Worm (Caenorhabditis elegans) whole organism, young adult: ENCODE results near the gene C52E2.2.

ENCODE experiments used
- C06A6.2 ChIP-seq: fragments of 200-800 bp; sonication (Bioruptor generic); conservative IDR thresholded peaks from 2 replicates; pipeline ENCODE4 v1.3.6; 2022; ENCODE audit warnings: missing genetic modification characterization, missing compliant biosample characterization
- F55B11.4 ChIP-seq: sonication (generic microtip); optimal IDR thresholded peaks from 2 replicates; lab custom pipeline; 2016; ENCODE audit warnings: missing compliant biosample characterization, missing genetic modification characterization, borderline replicate concordance; ENCODE audit not compliant: insufficient read depth
- K11D2.4 ChIP-seq: fragments of 200-800 bp; sonication (Bioruptor generic); IDR thresholded peaks from 2 replicates; pipeline ENCODE4 v1.3.6; 2022; ENCODE audit warnings: missing genetic modification reagents, missing genetic modification characterization, missing compliant biosample characterization
- Y79H2A.3 ChIP-seq: fragments of 200-800 bp; sonication (Bioruptor generic); conservative IDR thresholded peaks from 2 replicates; pipeline ENCODE4 v1.3.6; 2022; ENCODE audit warnings: missing genetic modification reagents, missing genetic modification characterization, missing compliant biosample characterization
- akir-1 ChIP-seq: fragments of 200-800 bp; sonication (Bioruptor generic); optimal IDR thresholded peaks from 2 replicates; lab custom pipeline; 2018; ENCODE audit warnings: mild to moderate bottlenecking, missing genetic modification characterization, moderate library complexity, missing compliant biosample characterization
- aptf-2 ChIP-seq: fragments of 200-800 bp; sonication (Bioruptor generic); conservative IDR thresholded peaks from 2 replicates; pipeline ENCODE4 v1.3.6; 2022; ENCODE audit warnings: missing genetic modification reagents, missing genetic modification characterization, missing compliant biosample characterization
- attf-5 ChIP-seq: fragments of 200-800 bp; sonication (Bioruptor generic); optimal IDR thresholded peaks from 2 replicates; lab custom pipeline; 2018; ENCODE audit warnings: mild to moderate bottlenecking, missing genetic modification characterization, missing compliant biosample characterization
- attf-6 ChIP-seq: fragments of 200-800 bp; sonication (Bioruptor generic); IDR thresholded peaks from 2 replicates; pipeline ENCODE4 v1.3.6; 2022; ENCODE audit warnings: missing genetic modification reagents, missing genetic modification characterization, missing compliant biosample characterization
- cebp-2 ChIP-seq: fragments of 200-800 bp; sonication (Bioruptor generic); IDR thresholded peaks from 2 replicates; pipeline ENCODE4 v1.3.6; 2022; ENCODE audit warnings: missing genetic modification characterization, missing compliant biosample characterization
- ceh-58 ChIP-seq: fragments of 200-800 bp; sonication (Bioruptor generic); IDR thresholded peaks from 2 replicates; pipeline ENCODE4 v1.3.6; 2022; ENCODE audit warnings: missing genetic modification characterization, missing compliant biosample characterization
- die-1 ChIP-seq: sonication (generic microtip); optimal IDR thresholded peaks from 2 replicates; lab custom pipeline; 2016; ENCODE audit warnings: missing genotype, mild to moderate bottlenecking, missing genetic modification characterization, missing compliant biosample characterization
- egl-18 ChIP-seq: fragments of 200-800 bp; sonication (Bioruptor generic); IDR thresholded peaks from 2 replicates; pipeline ENCODE4 v1.3.6; 2022; ENCODE audit warnings: missing genetic modification reagents, missing genetic modification characterization, missing compliant biosample characterization
- egrh-3 ChIP-seq: fragments of 200-800 bp; sonication (Bioruptor generic); IDR thresholded peaks from 2 replicates; pipeline ENCODE4 v1.3.6; 2022; ENCODE audit warnings: missing genetic modification reagents, missing genetic modification characterization, missing compliant biosample characterization
- ekl-4 ChIP-seq: fragments of 200-800 bp; sonication (Bioruptor generic); IDR thresholded peaks from 2 replicates; pipeline ENCODE4 v1.3.6; 2022; ENCODE audit warnings: missing genetic modification reagents, missing genetic modification characterization, missing compliant biosample characterization
- gei-17 ChIP-seq: fragments of 200-800 bp; sonication (Bioruptor generic); optimal IDR thresholded peaks from 2 replicates; lab custom pipeline; 2018; ENCODE audit warnings: mild to moderate bottlenecking, missing genetic modification characterization, missing compliant biosample characterization
- madf-6 ChIP-seq: fragments of 200-800 bp; sonication (Bioruptor generic); IDR thresholded peaks from 2 replicates; pipeline ENCODE4 v1.3.6; 2022; ENCODE audit warnings: missing genetic modification reagents, missing genetic modification characterization, missing compliant biosample characterization
- mcd-1 ChIP-seq: fragments of 200-800 bp; sonication (Bioruptor generic); IDR thresholded peaks from 2 replicates; pipeline ENCODE4 v1.3.6; 2022; ENCODE audit warnings: missing genetic modification reagents, missing genetic modification characterization, missing compliant biosample characterization
- mxl-1 ChIP-seq: sonication (generic microtip); optimal IDR thresholded peaks from 2 replicates; lab custom pipeline; 2016; ENCODE audit warnings: missing genetic modification characterization, missing compliant biosample characterization
- nfya-2 ChIP-seq: fragments of 200-800 bp; sonication (Bioruptor generic); IDR thresholded peaks from 2 replicates; pipeline ENCODE4 v1.3.6; 2022; ENCODE audit warnings: missing genetic modification reagents, missing genetic modification characterization, missing compliant biosample characterization
- nhr-27 ChIP-seq: fragments of 200-800 bp; sonication (Bioruptor generic); optimal IDR thresholded peaks from 2 replicates; lab custom pipeline; 2018; ENCODE audit warnings: mild to moderate bottlenecking, missing genetic modification characterization, moderate library complexity, missing compliant biosample characterization
- nhr-80 ChIP-seq: sonication (generic microtip); optimal IDR thresholded peaks from 2 replicates; lab custom pipeline; 2016; ENCODE audit warnings: missing genetic modification characterization, missing compliant biosample characterization
- pbrm-1 ChIP-seq: fragments of 200-800 bp; sonication (Bioruptor generic); IDR thresholded peaks from 2 replicates; pipeline ENCODE4 v1.3.6; 2022; ENCODE audit warnings: missing genetic modification reagents, missing genetic modification characterization, missing compliant biosample characterization
- rpc-1 ChIP-seq, 2 experiments: fragments of 150-350 bp in 1 of 2; sonication (generic microtip) in 1 of 2; optimal IDR thresholded peaks; 2 replicates each; lab custom pipeline; 2014 to 2018; ENCODE audit warnings: missing biosample characterization in 1 of 2, missing genetic modification characterization in 1 of 2, missing genetic modification reagents in 1 of 2, missing genotype in 1 of 2
- sdz-38 ChIP-seq: sonication (generic microtip); optimal IDR thresholded peaks from 2 replicates; lab custom pipeline; 2016; ENCODE audit warnings: missing genotype, missing genetic modification characterization, missing compliant biosample characterization
- somi-1 ChIP-seq: fragments of 200-800 bp; sonication (Bioruptor generic); optimal IDR thresholded peaks from 2 replicates; lab custom pipeline; 2018; ENCODE audit warnings: mild to moderate bottlenecking, missing genetic modification characterization, missing compliant biosample characterization
- tbx-9 ChIP-seq: sonication (generic microtip); optimal IDR thresholded peaks from 2 replicates; lab custom pipeline; 2016; ENCODE audit warnings: borderline replicate concordance, missing genetic modification characterization, inconsistent platforms, missing compliant biosample characterization
- unc-130 ChIP-seq: sonication (generic microtip); optimal IDR thresholded peaks from 2 replicates; lab custom pipeline; 2016; ENCODE audit warnings: missing genetic modification reagents, missing genetic modification characterization, missing compliant biosample characterization
- unc-62 ChIP-seq: fragments of 150-350 bp; optimal IDR thresholded peaks from 2 replicates; lab custom pipeline; 2014; ENCODE audit warnings: missing biosample characterization, missing genetic modification reagents, missing genetic modification characterization
- zfh-2 ChIP-seq: fragments of 200-800 bp; sonication (Bioruptor generic); conservative IDR thresholded peaks from 2 replicates; pipeline ENCODE4 v1.3.6; 2022; ENCODE audit warnings: missing genetic modification reagents, missing genetic modification characterization, missing compliant biosample characterization
- ztf-28 ChIP-seq: fragments of 200-800 bp; sonication (Bioruptor generic); IDR thresholded peaks from 2 replicates; pipeline ENCODE4 v1.3.6; 2022; ENCODE audit warnings: missing genetic modification reagents, missing genetic modification characterization, missing compliant biosample characterization

The C52E2.2 gene

ce11 chrII:1897936-1898335 is 45.3 kb downstream of the C52E2.2 start, which contains the start of gene C46F9.6:
Gene C46F9.6 (plus strand): TSS chrII:1898236.
- TF ChIP-seq C06A6.2 (GFP tag; lab: Robert Waterston, UW) (no peak), rpc-1 (optimal IDR thresholded peaks at IDR 0.05; lab: Kevin White, UChicago) (no peak), rpc-1 (tag; optimal IDR thresholded peaks at IDR 0.05; lab: Kevin White, UChicago) (no peak), egrh-3 (GFP tag; lab: Robert Waterston, UW) (no peak), nhr-27 (tag; lab: Kevin White, UChicago) (no peak), F55B11.4 (no peak), pbrm-1 (GFP tag; lab: Robert Waterston, UW) (no peak), tbx-9 (tag; lab: Kevin White, UChicago) (no peak)

ce11 chrII:1899934-1900333 is 47.3 kb downstream of the C52E2.2 start, which contains the start of gene math-24:
Gene math-24 (plus strand): TSS chrII:1900234.
- TF ChIP-seq nhr-80 (tag; lab: Kevin White, UChicago) (no peak), gei-17 (no peak), cebp-2 (GFP tag; lab: Robert Waterston, UW) (no peak), ztf-28 (no peak), attf-5 (GFP tag; lab: Kevin White, UChicago) (no peak), die-1 (tag; lab: Kevin White, UChicago) (no peak), mxl-1 (tag; lab: Kevin White, UChicago) (no peak), unc-130 (GFP tag; lab: Kevin White, UChicago) (no peak), aptf-2 (GFP tag; lab: Robert Waterston, UW) (no peak), sdz-38 (tag; lab: Kevin White, UChicago) (no peak), akir-1 (GFP tag; lab: Kevin White, UChicago) (no peak), unc-62 (GFP tag; lab: Kevin White, UChicago) (no peak), K11D2.4 (GFP tag; lab: Robert Waterston, UW) (no peak), madf-6 (no peak), Y79H2A.3 (no peak), ekl-4 (GFP tag; lab: Robert Waterston, UW) (no peak), mcd-1 (GFP tag; lab: Robert Waterston, UW) (no peak)

ce11 chrII:1901981-1902380 is 49.4 kb downstream of the C52E2.2 start, which contains the start of gene math-23:
Gene math-23 (plus strand): TSS chrII:1902281.
- TF ChIP-seq ceh-58 (GFP tag; lab: Robert Waterston, UW): no peak
- no peak for TF ChIP-seq attf-5 (GFP tag; lab: Kevin White, UChicago)
- no peak for TF ChIP-seq zfh-2 (GFP tag; lab: Robert Waterston, UW)
- TF ChIP-seq egl-18 (GFP tag; lab: Robert Waterston, UW): no peak
- TF ChIP-seq ztf-28: no peak
- no peak for TF ChIP-seq nfya-2 (GFP tag; lab: Robert Waterston, UW)
- no peak for TF ChIP-seq rpc-1 (optimal IDR thresholded peaks at IDR 0.05; lab: Kevin White, UChicago)
- no peak for TF ChIP-seq rpc-1 (tag; optimal IDR thresholded peaks at IDR 0.05; lab: Kevin White, UChicago)
- TF ChIP-seq attf-6: no peak
- no peak for TF ChIP-seq somi-1 (GFP tag; lab: Kevin White, UChicago)
- TF ChIP-seq, all 124 proteins: peak for 0
